Worm (Caenorhabditis elegans): ENCODE measurements around the gene ZC155.4.

Gene ZC155.4

DNA sequence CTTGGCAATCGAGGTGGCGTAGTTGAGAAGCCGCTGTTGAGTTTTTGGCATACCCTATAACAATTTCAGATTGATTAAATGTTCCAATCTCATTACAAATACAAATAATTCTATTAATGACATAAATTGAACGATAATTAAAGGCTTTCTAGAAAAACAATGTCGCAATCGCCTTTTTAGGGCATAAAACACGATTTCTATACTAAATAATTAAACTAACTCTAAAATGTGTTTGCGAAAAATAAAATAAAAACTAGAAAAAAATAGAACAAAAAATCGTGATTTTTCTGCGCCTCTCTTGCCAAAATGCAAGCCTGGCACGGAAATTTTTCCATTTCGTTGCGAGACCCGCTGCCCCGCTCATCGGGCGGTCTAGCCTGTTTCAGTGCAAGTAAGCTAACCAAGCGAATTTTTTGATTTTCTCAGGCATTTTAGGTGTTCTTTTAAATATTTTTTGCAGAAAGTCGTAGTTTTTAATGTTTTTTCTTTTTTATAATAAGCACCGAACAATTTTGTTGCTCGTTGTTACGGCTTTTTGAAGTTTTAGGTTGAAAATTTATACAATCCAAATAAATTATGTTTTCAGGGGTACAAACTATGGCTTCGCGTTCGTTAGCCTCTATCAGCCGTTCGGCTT lies 12.7 kb upstream of the ZC155.4 start, which contains the start of the genes C34E10.12, C34E10.10 and atp-2 (continued):
- peak; percentile 68 for TF ChIP-seq sem-4 (tag; optimal IDR thresholded peaks at IDR 0.05)

DNA sequence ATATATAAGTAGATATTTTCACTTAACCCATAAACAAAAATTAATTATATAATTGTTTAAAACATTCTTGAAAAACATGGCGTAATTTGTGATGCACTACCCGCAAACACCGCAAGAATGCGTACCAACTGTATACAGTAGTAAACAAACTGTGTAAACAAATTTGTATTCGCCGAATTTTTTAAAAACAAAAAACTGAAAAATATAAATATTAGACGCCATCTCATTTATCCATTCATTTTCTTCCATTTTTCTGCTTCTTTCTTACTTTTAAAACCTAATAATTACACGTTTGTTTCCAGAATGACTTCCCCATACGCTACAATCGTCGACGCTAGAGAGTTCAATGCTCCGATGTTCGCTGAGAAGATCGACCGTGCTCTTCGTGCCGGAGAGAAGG lies 10.0 kb upstream of the ZC155.4 start, which contains the start of gene nex-1:
TSS of gene nex-1 (plus strand) at position 301 of the 400 bp plus-strand sequence.
- no peak for TF ChIP-seq alr-1 (tag; optimal IDR thresholded peaks at IDR 0.05)
- no peak for TF ChIP-seq ztf-4 (tag; optimal IDR thresholded peaks at IDR 0.05)
- no peak for TF ChIP-seq ztf-11 (tag; optimal IDR thresholded peaks at IDR 0.05)
- no peak for TF ChIP-seq ceh-82 (tag; optimal IDR thresholded peaks at IDR 0.05)
- TF ChIP-seq crh-2 (tag; optimal IDR thresholded peaks at IDR 0.05): no peak
- no peak for TF ChIP-seq nhr-12 (tag; optimal IDR thresholded peaks at IDR 0.05)
- no peak for TF ChIP-seq nhr-6 (tag; optimal IDR thresholded peaks at IDR 0.05)
- no peak for TF ChIP-seq unc-55 (GFP tag; optimal IDR thresholded peaks at IDR 0.05)
- TF ChIP-seq peb-1 (tag; optimal IDR thresholded peaks at IDR 0.05): no peak
- TF ChIP-seq elt-3 (tag; optimal IDR thresholded peaks at IDR 0.05): no peak

DNA sequence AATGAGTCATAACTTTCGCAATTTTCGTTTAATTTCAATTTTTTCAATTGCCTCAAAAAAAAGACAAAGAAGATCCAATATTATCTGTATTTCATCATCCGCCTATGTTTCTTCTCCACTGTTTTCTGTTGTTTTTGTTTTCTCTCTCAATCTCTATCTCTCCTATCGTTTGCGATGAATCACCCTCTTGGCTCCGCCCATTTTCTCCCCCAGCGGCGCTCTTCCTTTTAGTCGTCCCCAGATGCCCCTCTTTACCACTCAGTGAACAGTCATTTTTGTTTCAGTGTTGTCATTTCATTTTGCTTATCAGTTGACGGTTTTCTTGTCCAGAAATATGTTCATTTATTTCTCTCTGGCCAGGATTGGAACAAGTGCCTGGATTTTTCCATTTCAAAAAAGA lies 9.6 kb upstream of the ZC155.4 start:
- TF ChIP-seq sma-3 (GFP tag; optimal IDR thresholded peaks at IDR 0.05): peak; percentile 47
- TF ChIP-seq unc-55 (GFP tag; optimal IDR thresholded peaks at IDR 0.05): peak; percentile 63
- peak; percentile 51 for TF ChIP-seq C34F6.9 (tag; optimal IDR thresholded peaks at IDR 0.05)
- peak; percentile 94 for TF ChIP-seq fos-1 (tag; optimal IDR thresholded peaks at IDR 0.05)
- TF ChIP-seq sem-4 (tag; optimal IDR thresholded peaks at IDR 0.05): no peak
- peak; percentile 61 for TF ChIP-seq nhr-129 (tag; optimal IDR thresholded peaks at IDR 0.05)

DNA sequence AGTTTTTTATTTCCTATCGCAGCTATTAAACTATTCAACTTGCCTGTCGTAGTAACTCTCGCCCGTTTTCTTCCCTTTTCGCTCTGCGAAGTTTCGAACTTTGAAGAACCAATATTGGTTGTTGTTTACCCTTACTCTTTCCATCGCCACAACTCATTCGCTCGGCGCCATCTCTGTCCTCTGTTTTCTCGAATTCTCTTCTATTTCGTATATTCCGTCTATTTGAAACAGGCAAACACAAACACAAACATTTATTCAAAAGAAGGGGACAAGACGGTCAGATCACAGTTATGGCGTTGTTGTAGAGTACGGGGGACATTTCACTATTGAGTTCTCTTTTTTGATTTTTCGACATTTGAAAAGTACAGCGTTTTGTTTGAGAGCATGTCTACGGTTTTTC lies 7.5 kb upstream of the ZC155.4 start:
- TF ChIP-seq F13H6.1 (tag; optimal IDR thresholded peaks at IDR 0.05) (peak; percentile 60), nhr-129 (tag; optimal IDR thresholded peaks at IDR 0.05) (peak; percentile 62), lsy-2 (tag; optimal IDR thresholded peaks at IDR 0.05) (no peak)

DNA sequence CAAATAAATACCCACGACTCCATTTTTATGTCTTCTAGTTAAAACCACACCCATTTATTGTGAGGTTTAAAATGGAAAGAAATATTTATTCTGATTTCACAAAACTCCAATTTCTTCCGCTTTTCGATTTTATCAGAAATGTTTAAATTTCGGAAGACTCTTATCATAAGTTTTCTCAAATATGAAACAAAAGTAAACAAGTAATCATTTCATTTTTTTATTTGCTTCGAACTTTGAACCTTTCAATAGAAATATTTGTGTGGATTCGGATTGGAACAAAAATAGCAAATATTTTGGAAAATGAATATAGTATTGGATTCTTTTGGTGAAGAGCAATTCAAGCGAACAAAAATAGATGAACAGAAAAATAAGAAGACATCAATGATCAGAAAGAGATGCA lies 6.5 kb upstream of the ZC155.4 start:
- TF ChIP-seq alr-1 (tag; optimal IDR thresholded peaks at IDR 0.05) (no peak), sma-3 (GFP tag; optimal IDR thresholded peaks at IDR 0.05) (no peak), unc-62 (GFP tag; optimal IDR thresholded peaks at IDR 0.05) (no peak)

DNA sequence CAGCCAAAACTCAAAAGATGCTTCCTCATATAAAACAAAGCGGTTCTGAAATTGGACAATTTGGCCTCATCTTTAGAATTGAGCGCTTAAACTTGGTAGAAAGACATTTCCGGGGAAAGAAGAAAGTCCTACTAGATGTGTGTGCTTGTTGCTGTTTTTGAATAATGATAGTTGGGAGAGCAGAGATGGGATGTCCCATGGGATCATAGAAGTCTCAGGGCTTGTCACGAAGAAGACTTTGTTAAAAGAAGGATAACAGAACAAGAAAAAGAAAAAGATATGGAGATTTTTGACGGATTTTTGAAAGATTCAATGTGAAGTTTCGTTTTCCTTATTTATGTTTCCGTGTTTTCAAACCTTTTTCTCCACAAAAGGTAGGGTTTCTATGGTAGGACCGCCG lies 3.4 kb upstream of the ZC155.4 start, which contains the start of gene ZC155.2:
TSS of gene ZC155.2 (plus strand) at position 301 of the 400 bp plus-strand sequence.
- TF ChIP-seq fos-1 (tag; optimal IDR thresholded peaks at IDR 0.05): no peak
- TF ChIP-seq mab-5 (tag; optimal IDR thresholded peaks at IDR 0.05): peak; percentile 23

DNA sequence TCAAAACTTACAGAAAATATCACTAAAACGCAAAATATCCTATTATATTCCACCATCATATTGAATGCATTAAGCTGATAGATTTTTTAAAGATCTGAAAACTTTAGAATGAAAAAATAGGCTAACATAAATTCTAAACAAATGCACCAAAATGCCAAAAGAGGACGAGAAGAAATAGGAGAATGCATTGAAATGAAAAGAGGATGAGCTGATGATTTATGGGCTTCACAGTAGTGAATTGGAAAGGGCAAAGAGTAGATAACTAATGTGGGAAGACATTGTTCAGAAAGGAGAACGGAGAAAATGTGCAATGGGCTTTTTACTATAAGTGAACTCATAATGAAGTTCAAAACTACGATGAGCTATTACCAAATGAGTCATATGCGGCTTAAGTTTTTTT lies 2.2 kb upstream of the ZC155.4 start, which contains the start of gene cutl-19:
TSS of gene cutl-19 (minus strand) at position 101 of the 400 bp plus-strand sequence.
- no peak for TF ChIP-seq lin-39 (tag; optimal IDR thresholded peaks at IDR 0.05)
- TF ChIP-seq ZK546.5 (tag; optimal IDR thresholded peaks at IDR 0.05): no peak
- no peak for TF ChIP-seq mbf-1 (tag; optimal IDR thresholded peaks at IDR 0.05)
- TF ChIP-seq ztf-11 (tag; optimal IDR thresholded peaks at IDR 0.05): no peak
- TF ChIP-seq peb-1 (tag; optimal IDR thresholded peaks at IDR 0.05): no peak
- no peak for TF ChIP-seq nhr-77 (tag; optimal IDR thresholded peaks at IDR 0.05)
- TF ChIP-seq unc-39 (tag; optimal IDR thresholded peaks at IDR 0.05): no peak
- no peak for TF ChIP-seq ceh-82 (tag; optimal IDR thresholded peaks at IDR 0.05)

DNA sequence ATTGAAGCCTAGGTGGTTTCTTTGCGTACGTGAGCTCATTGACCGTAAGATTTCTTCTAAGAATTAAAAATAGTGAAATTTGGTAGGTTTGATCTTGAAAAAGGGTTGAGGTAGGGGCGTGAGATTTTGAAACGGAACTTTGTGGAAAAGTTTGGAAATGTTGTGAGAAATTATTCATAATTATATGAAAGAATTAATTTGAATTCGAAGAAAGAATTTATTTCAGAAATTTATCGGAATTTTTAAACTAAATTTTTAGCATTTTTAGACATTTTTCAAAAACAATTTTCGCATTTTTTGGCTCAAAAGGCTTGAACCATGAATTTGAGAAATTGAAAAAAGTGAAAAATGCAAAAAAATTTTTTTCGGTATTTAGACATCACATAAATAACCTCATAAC lies 1.1 kb downstream of the ZC155.4 start:
- TF ChIP-seq egl-27 (tag; optimal IDR thresholded peaks at IDR 0.05) (no peak), ceh-16 (tag; optimal IDR thresholded peaks at IDR 0.05) (no peak), dmd-4 (tag; optimal IDR thresholded peaks at IDR 0.05) (no peak), sem-4 (tag; optimal IDR thresholded peaks at IDR 0.05) (no peak), ceh-82 (tag; optimal IDR thresholded peaks at IDR 0.05) (no peak), crh-2 (tag; optimal IDR thresholded peaks at IDR 0.05) (no peak), fos-1 (tag; optimal IDR thresholded peaks at IDR 0.05) (no peak), elt-1 (tag; optimal IDR thresholded peaks at IDR 0.05) (no peak)
